Worm (Caenorhabditis elegans): ENCODE measurements around the gene best-1.

ce11 chrIV:13078342-13078741 is 31.2 kb downstream of the best-1 start:
- TF ChIP-seq med-1 (GFP tag; optimal IDR thresholded peaks at IDR 0.05; ENCODE audit: insufficient read depth) (no peak), flt-1 (GFP tag; IDR thresholded peaks at IDR 0.05) (no peak), tab-1 (GFP tag; IDR thresholded peaks at IDR 0.05) (no peak), T22C8.4 (GFP tag; IDR thresholded peaks at IDR 0.05) (no peak), ref-1 (GFP tag; conservative IDR thresholded peaks at IDR 0.05) (no peak), klf-2 (GFP tag; conservative IDR thresholded peaks at IDR 0.05) (no peak), ztf-23 (GFP tag; IDR thresholded peaks at IDR 0.05) (no peak), ztf-29 (GFP tag; IDR thresholded peaks at IDR 0.05) (no peak)
